Fruit fly (Drosophila melanogaster) whole organism, embryonic: ENCODE results near the gene Tmtc4.

Experiments
- Antp ChIP-seq: fragments of 200-800 bp; sonication (Bioruptor generic); optimal IDR thresholded peaks from 3 replicates; lab custom pipeline; 2016; ENCODE audit warnings: missing biosample characterization, missing genetic modification characterization
- B-H2 ChIP-seq: fragments of 200-800 bp; sonication (Bioruptor generic); optimal IDR thresholded peaks from 2 replicates; lab custom pipeline; 2018; ENCODE audit warnings: missing biosample characterization, mild to moderate bottlenecking, missing genetic modification characterization
- CG10267 ChIP-seq: fragments of 200-800 bp; sonication (Bioruptor generic); optimal IDR thresholded peaks from 2 replicates; lab custom pipeline; 2018; ENCODE audit warnings: missing biosample characterization, mild to moderate bottlenecking, missing genetic modification characterization, moderate library complexity
- CG10366 ChIP-seq: fragments of 200-800 bp; sonication (Bioruptor generic); IDR thresholded peaks from 2 replicates; pipeline ENCODE4 v1.3.6; 2022; ENCODE audit warnings: missing biosample characterization, missing genetic modification characterization
- CG10565 ChIP-seq: fragments of 200-800 bp; sonication (Bioruptor generic); optimal IDR thresholded peaks from 3 replicates; lab custom pipeline; 2016; ENCODE audit warnings: missing biosample characterization, mild to moderate bottlenecking, missing genetic modification characterization
- CG10959 ChIP-seq: fragments of 200-800 bp; sonication (Bioruptor generic); IDR thresholded peaks from 2 replicates; pipeline ENCODE4 v1.3.6; 2022; ENCODE audit warnings: missing biosample characterization, missing genetic modification characterization
- CG11456 ChIP-seq: fragments of 200-800 bp; sonication (Bioruptor generic); IDR thresholded peaks from 3 replicates; pipeline ENCODE4 v1.3.6; 2022; ENCODE audit warnings: missing biosample characterization, missing genetic modification characterization
- CG12299 ChIP-seq: fragments of 200-800 bp; sonication (Bioruptor generic); optimal IDR thresholded peaks from 2 replicates; lab custom pipeline; 2018; ENCODE audit warnings: missing biosample characterization, mild to moderate bottlenecking, missing genetic modification characterization
- CG14014 ChIP-seq: fragments of 200-800 bp; sonication (Bioruptor generic); IDR thresholded peaks from 2 replicates; pipeline ENCODE4 v1.3.6; 2022; ENCODE audit warnings: missing biosample characterization, missing genetic modification characterization
- CG16863 ChIP-seq: fragments of 200-800 bp; sonication (Bioruptor generic); optimal IDR thresholded peaks from 3 replicates; lab custom pipeline; 2016; ENCODE audit warnings: missing biosample characterization, missing genetic modification characterization
- CG17186 ChIP-seq: fragments of 200-800 bp; sonication (Bioruptor generic); optimal IDR thresholded peaks from 3 replicates; lab custom pipeline; 2017; ENCODE audit warnings: missing biosample characterization, missing genetic modification reagents, missing genetic modification characterization
- CG17359 ChIP-seq: fragments of 200-800 bp; sonication (Bioruptor generic); optimal IDR thresholded peaks from 3 replicates; lab custom pipeline; 2018; ENCODE audit warnings: missing biosample characterization, mild to moderate bottlenecking, missing genetic modification characterization, moderate library complexity
- CG17361 ChIP-seq: fragments of 200-800 bp; sonication (Bioruptor generic); IDR thresholded peaks from 3 replicates; pipeline ENCODE4 v1.3.6; 2022; ENCODE audit warnings: missing biosample characterization, missing genetic modification characterization
- CG2120 ChIP-seq: fragments of 200-800 bp; sonication (Bioruptor generic); optimal IDR thresholded peaks from 3 replicates; lab custom pipeline; 2016; ENCODE audit warnings: missing biosample characterization, missing genetic modification characterization
- CG30020 ChIP-seq: fragments of 200-800 bp; optimal IDR thresholded peaks from 2 replicates; lab custom pipeline; 2019; ENCODE audit warnings: missing biosample characterization, mild to moderate bottlenecking, missing genetic modification characterization, moderate library complexity
- CG3065 ChIP-seq: fragments of 200-800 bp; sonication (Bioruptor generic); optimal IDR thresholded peaks from 2 replicates; lab custom pipeline; 2016; ENCODE audit warnings: missing biosample characterization, missing genetic modification characterization
- CG3163 ChIP-seq: fragments of 200-800 bp; sonication (Bioruptor generic); optimal IDR thresholded peaks from 3 replicates; lab custom pipeline; 2016; ENCODE audit warnings: missing biosample characterization, missing genetic modification characterization
- CG4282 ChIP-seq: fragments of 200-800 bp; sonication (Bioruptor generic); optimal IDR thresholded peaks from 2 replicates; lab custom pipeline; 2016; ENCODE audit warnings: missing biosample characterization, missing genetic modification characterization
- CG6683 ChIP-seq: fragments of 200-800 bp; sonication (Bioruptor generic); optimal IDR thresholded peaks from 2 replicates; lab custom pipeline; 2017; ENCODE audit warnings: missing biosample characterization, mild to moderate bottlenecking, missing genetic modification characterization, missing genetic modification reagents
- CG6813 ChIP-seq: fragments of 200-800 bp; sonication (Bioruptor generic); optimal IDR thresholded peaks from 2 replicates; lab custom pipeline; 2017; ENCODE audit warnings: missing biosample characterization, missing genetic modification characterization, mild to moderate bottlenecking, moderate library complexity, missing genetic modification reagents
- CG7357 ChIP-seq: fragments of 200-800 bp; sonication (Bioruptor generic); IDR thresholded peaks from 3 replicates; pipeline ENCODE4 v1.3.6; 2022; ENCODE audit warnings: missing biosample characterization, missing genetic modification characterization
- CG7745 ChIP-seq: fragments of 200-800 bp; sonication (Bioruptor generic); optimal IDR thresholded peaks from 2 replicates; lab custom pipeline; 2018; ENCODE audit warnings: missing biosample characterization, mild to moderate bottlenecking, missing genetic modification characterization, moderate library complexity
- Doc3 ChIP-seq: fragments of 200-800 bp; sonication (Bioruptor generic); IDR thresholded peaks from 3 replicates; pipeline ENCODE4 v1.3.6; 2022; ENCODE audit warnings: missing biosample characterization, missing genetic modification characterization; ENCODE audit not compliant: partially characterized antibody
- Hey ChIP-seq: fragments of 200-800 bp; sonication (Bioruptor generic); optimal IDR thresholded peaks from 3 replicates; lab custom pipeline; 2018; ENCODE audit warnings: missing biosample characterization, mild to moderate bottlenecking, missing genetic modification characterization
- Hmr ChIP-seq: fragments of 200-800 bp; sonication (Bioruptor generic); optimal IDR thresholded peaks from 3 replicates; lab custom pipeline; 2017; ENCODE audit warnings: mild to moderate bottlenecking, missing biosample characterization, missing genetic modification reagents, missing genetic modification characterization
- MBD-R2 ChIP-seq: fragments of 200-800 bp; sonication (Bioruptor generic); IDR thresholded peaks from 2 replicates; pipeline ENCODE4 v1.3.6; 2022; ENCODE audit warnings: missing biosample characterization, missing genetic modification characterization
- MTF-1 ChIP-seq: fragments of 200-800 bp; sonication (Bioruptor generic); optimal IDR thresholded peaks from 2 replicates; lab custom pipeline; 2018; ENCODE audit warnings: missing biosample characterization, mild to moderate bottlenecking, missing genetic modification characterization, borderline replicate concordance
- Med ChIP-seq: fragments of 200-800 bp; sonication (Bioruptor generic); peaks from one replicate; lab custom pipeline; 2016; ENCODE audit warnings: missing biosample characterization, missing genetic modification characterization, mild to moderate bottlenecking, inconsistent platforms, moderate library complexity
- Mes4 ChIP-seq: fragments of 200-800 bp; sonication (Bioruptor generic); optimal IDR thresholded peaks from 2 replicates; lab custom pipeline; 2016; ENCODE audit warnings: missing biosample characterization, missing genetic modification characterization
- Mrtf ChIP-seq: fragments of 200-800 bp; sonication (Bioruptor generic); IDR thresholded peaks from 3 replicates; pipeline ENCODE4 v1.3.6; 2022; ENCODE audit warnings: missing biosample characterization, missing genetic modification characterization
- Nf-YC ChIP-seq: fragments of 200-800 bp; optimal IDR thresholded peaks from 3 replicates; lab custom pipeline; 2019; ENCODE audit warnings: missing biosample characterization, mild to moderate bottlenecking, missing genetic modification characterization, moderate library complexity
- Sox102F ChIP-seq: fragments of 200-800 bp; sonication (Bioruptor generic); optimal IDR thresholded peaks from 2 replicates; lab custom pipeline; 2018; ENCODE audit warnings: missing biosample characterization, mild to moderate bottlenecking, missing genetic modification characterization, moderate library complexity
- aop ChIP-seq: fragments of 200-800 bp; sonication (Bioruptor generic); IDR thresholded peaks from 2 replicates; pipeline ENCODE4 v1.3.6; 2022; ENCODE audit warnings: missing biosample characterization, missing genetic modification characterization
- ase ChIP-seq: fragments of 200-800 bp; sonication (Bioruptor generic); IDR thresholded peaks from 3 replicates; pipeline ENCODE4 v1.3.6; 2022; ENCODE audit warnings: missing biosample characterization, missing genetic modification characterization
- caup ChIP-seq: fragments of 200-800 bp; sonication (Bioruptor generic); optimal IDR thresholded peaks from 3 replicates; lab custom pipeline; 2017; ENCODE audit warnings: missing biosample characterization, mild to moderate bottlenecking, missing genetic modification characterization, moderate library complexity; ENCODE audit not compliant: severe bottlenecking
- cwo ChIP-seq: fragments of 200-800 bp; sonication (Bioruptor generic); optimal IDR thresholded peaks from 3 replicates; lab custom pipeline; 2017; ENCODE audit warnings: missing biosample characterization, missing genetic modification characterization, mild to moderate bottlenecking, moderate library complexity, missing genetic modification reagents
- disco-r ChIP-seq: fragments of 200-800 bp; sonication (Bioruptor generic); optimal IDR thresholded peaks from 2 replicates; lab custom pipeline; 2016; ENCODE audit warnings: missing biosample characterization, missing genetic modification characterization
- ftz-f1 ChIP-seq: fragments of 200-800 bp; sonication (Bioruptor generic); optimal IDR thresholded peaks from 2 replicates; lab custom pipeline; 2016; ENCODE audit warnings: missing biosample characterization, missing genetic modification characterization
- gcm2 ChIP-seq: fragments of 200-800 bp; sonication (Bioruptor generic); optimal IDR thresholded peaks from 2 replicates; lab custom pipeline; 2016; ENCODE audit warnings: missing biosample characterization, missing genetic modification characterization
- gfzf ChIP-seq: fragments of 200-800 bp; sonication (Bioruptor generic); optimal IDR thresholded peaks from 2 replicates; lab custom pipeline; 2016; ENCODE audit warnings: missing biosample characterization, mild to moderate bottlenecking, missing genetic modification characterization, moderate library complexity
- gsb ChIP-seq: fragments of 200-800 bp; sonication (Bioruptor generic); IDR thresholded peaks from 2 replicates; pipeline ENCODE4 v1.3.6; 2022; ENCODE audit warnings: missing biosample characterization, missing genetic modification characterization
- mam ChIP-seq: fragments of 200-800 bp; sonication (Bioruptor generic); optimal IDR thresholded peaks from 3 replicates; lab custom pipeline; 2016; ENCODE audit warnings: missing biosample characterization, missing genetic modification characterization
- org-1 ChIP-seq: fragments of 200-800 bp; sonication (Bioruptor generic); optimal IDR thresholded peaks from 2 replicates; lab custom pipeline; 2017; ENCODE audit warnings: missing biosample characterization, missing genetic modification characterization
- so ChIP-seq: fragments of 200-800 bp; sonication (Bioruptor generic); IDR thresholded peaks from 3 replicates; pipeline ENCODE4 v1.3.6; 2022; ENCODE audit warnings: missing biosample characterization, missing genetic modification characterization
- sr ChIP-seq: fragments of 200-800 bp; sonication (Bioruptor generic); IDR thresholded peaks from 3 replicates; pipeline ENCODE4 v1.3.6; 2022; ENCODE audit warnings: missing biosample characterization, missing genetic modification characterization
- sug ChIP-seq: fragments of 200-800 bp; optimal IDR thresholded peaks from 2 replicates; lab custom pipeline; 2019; ENCODE audit warnings: missing biosample characterization, mild to moderate bottlenecking, missing genetic modification characterization, moderate library complexity
- tgo ChIP-seq: fragments of 200-800 bp; sonication (Bioruptor generic); IDR thresholded peaks from 3 replicates; pipeline ENCODE4 v1.3.6; 2022; ENCODE audit warnings: missing biosample characterization, missing genetic modification characterization
- tll ChIP-seq, 2 experiments: fragments of 200-800 bp in 1 of 2; fragments of >200 bp in 1 of 2; sonication (Bioruptor generic) in 1 of 2; optimal IDR thresholded peaks; 2 replicates each; lab custom pipeline; 2017 to 2019; ENCODE audit warnings: missing biosample characterization in 2 of 2, missing genetic modification characterization in 2 of 2, mild to moderate bottlenecking in 1 of 2, moderate library complexity in 1 of 2
- unpg ChIP-seq: fragments of 200-800 bp; sonication (Bioruptor generic); optimal IDR thresholded peaks from 3 replicates; lab custom pipeline; 2018; ENCODE audit warnings: missing biosample characterization, mild to moderate bottlenecking, missing genetic modification characterization, moderate library complexity
- wek ChIP-seq: fragments of 200-800 bp; sonication (Bioruptor generic); optimal IDR thresholded peaks from 3 replicates; lab custom pipeline; 2018; ENCODE audit warnings: missing biosample characterization, mild to moderate bottlenecking, missing genetic modification characterization, moderate library complexity
- zf30C ChIP-seq: fragments of 200-800 bp; sonication (Bioruptor generic); optimal IDR thresholded peaks from 3 replicates; lab custom pipeline; 2018; ENCODE audit warnings: missing biosample characterization, mild to moderate bottlenecking, missing genetic modification characterization

Gene Tmtc4

DNA sequence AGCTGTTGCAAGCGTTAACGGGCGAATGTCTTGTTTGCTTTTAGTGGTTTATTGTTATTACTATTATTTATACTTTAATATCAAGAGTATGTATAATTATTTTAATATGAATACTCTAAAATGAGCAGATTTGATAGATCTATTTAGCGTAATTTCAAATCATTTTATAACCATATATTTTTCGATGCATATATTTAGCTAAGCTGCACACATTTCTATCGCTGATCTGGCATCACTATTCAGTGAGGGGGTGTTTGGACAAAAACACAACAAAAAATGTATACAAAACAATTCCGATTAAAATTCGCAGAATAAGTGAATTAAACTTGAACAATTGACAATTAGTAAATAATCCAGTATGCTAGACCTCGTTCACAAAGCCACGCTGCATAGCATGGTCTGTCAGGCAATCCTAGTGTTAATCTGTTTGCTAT, at the start of gene Tmtc4, which contains the start of gene Trs33 (continued):
- no peak for TF ChIP-seq CG3163 (GFP tag; lab: Kevin White, UChicago)
- no peak for TF ChIP-seq CG16863
- no peak for TF ChIP-seq Doc3
- no peak for TF ChIP-seq gfzf (GFP tag; lab: Kevin White, UChicago)
- TF ChIP-seq B-H2 (GFP tag; lab: Kevin White, UChicago), result peak; percentile 61
- no peak for TF ChIP-seq tll (GFP tag; optimal IDR thresholded peaks at IDR 0.05; lab: Kevin White, UChicago)
- no peak for TF ChIP-seq disco-r (GFP tag; lab: Kevin White, UChicago)
- no peak for TF ChIP-seq CG3065
- TF ChIP-seq Hey (tag; lab: Kevin White, UChicago), result no peak
- TF ChIP-seq aop, result no peak
- no peak for TF ChIP-seq CG17186
- TF ChIP-seq CG4282 (GFP tag; lab: Kevin White, UChicago), result no peak
- TF ChIP-seq Hmr (GFP tag; lab: Kevin White, UChicago), result peak; percentile 30
- no peak for TF ChIP-seq Antp (GFP tag; lab: Kevin White, UChicago)
- TF ChIP-seq sug (tag; lab: Kevin White, UChicago), result peak; percentile 74
- no peak for TF ChIP-seq mam
- TF ChIP-seq CG7745 (tag; lab: Kevin White, UChicago), result no peak
- TF ChIP-seq MTF-1 (GFP tag; lab: Kevin White, UChicago), result no peak
- TF ChIP-seq caup, result no peak
- no peak for TF ChIP-seq tgo (GFP tag; lab: Robert Waterston, UW)
- TF ChIP-seq org-1 (GFP tag; lab: Kevin White, UChicago), result no peak
- peak; percentile 52 for TF ChIP-seq Nf-YC
- TF ChIP-seq zf30C (GFP tag; lab: Kevin White, UChicago), result peak; percentile 35
- TF ChIP-seq CG11456 (GFP tag; lab: Robert Waterston, UW), result no peak
- no peak for TF ChIP-seq CG10366 (GFP tag; lab: Robert Waterston, UW)
- TF ChIP-seq CG10565 (GFP tag; lab: Kevin White, UChicago), result no peak
- peak; percentile 8 for TF ChIP-seq CG12299
- TF ChIP-seq wek, result peak; percentile 23
- no peak for TF ChIP-seq CG10959 (GFP tag; lab: Robert Waterston, UW)
- TF ChIP-seq Mrtf, result no peak
- peak; percentile 54 for TF ChIP-seq CG10267 (tag; lab: Kevin White, UChicago)
- TF ChIP-seq Mes4 (GFP tag; lab: Kevin White, UChicago), result no peak
- TF ChIP-seq CG6683 (GFP tag; lab: Kevin White, UChicago), result peak; percentile 9
- peak; percentile 57; the same call in 2 of the 3 replicates for TF ChIP-seq CG17361
- TF ChIP-seq gsb (GFP tag; lab: Robert Waterston, UW), result no peak
- TF ChIP-seq CG30020 (tag; lab: Kevin White, UChicago), result peak; percentile 44
- TF ChIP-seq MBD-R2 (GFP tag; lab: Robert Waterston, UW), result peak; percentile 93
- TF ChIP-seq unpg, result peak; percentile 50
- no peak for TF ChIP-seq CG14014 (GFP tag; lab: Robert Waterston, UW)
- TF ChIP-seq CG6813 (GFP tag; lab: Kevin White, UChicago), result no peak
- peak; percentile 76 for TF ChIP-seq Med (GFP tag; lab: Kevin White, UChicago)
- peak; percentile 56 for TF ChIP-seq CG2120 (GFP tag; lab: Kevin White, UChicago)
- no peak for TF ChIP-seq so (GFP tag; lab: Robert Waterston, UW)
- no peak for TF ChIP-seq cwo
- TF ChIP-seq ase (GFP tag; lab: Robert Waterston, UW), result peak; percentile 37; the same call in 1 of the 3 replicates
- TF ChIP-seq ftz-f1 (GFP tag; lab: Kevin White, UChicago), result no peak
- TF ChIP-seq Sox102F (GFP tag; lab: Kevin White, UChicago), result no peak
- peak; percentile 28 for TF ChIP-seq CG17359 (tag; lab: Kevin White, UChicago)
- no peak for TF ChIP-seq gcm2 (GFP tag; lab: Kevin White, UChicago)
- TF ChIP-seq sr (GFP tag; lab: Robert Waterston, UW), result no peak
- TF ChIP-seq CG7357 (GFP tag; lab: Robert Waterston, UW), result no peak
